Worm (Caenorhabditis elegans) whole organism, late embryonic: Measurements from ENCODE around the gene cyp-14A3.

Experiments
- C38D4.7 ChIP-seq: fragments of 200-800 bp; sonication (Bioruptor generic); optimal IDR thresholded peaks from 2 replicates; lab custom pipeline; 2018; ENCODE audit warnings: mild to moderate bottlenecking, missing genetic modification characterization, moderate library complexity, missing compliant biosample characterization
- K02D7.2 ChIP-seq: sonication (generic microtip); optimal IDR thresholded peaks from 2 replicates; lab custom pipeline; 2017; ENCODE audit warnings: mild to moderate bottlenecking, missing genetic modification characterization, missing compliant biosample characterization
- K09A11.1 ChIP-seq: sonication (generic microtip); optimal IDR thresholded peaks from 2 replicates; lab custom pipeline; 2017; ENCODE audit warnings: antibody characterized with exemption, mild to moderate bottlenecking, missing genetic modification characterization, missing compliant biosample characterization; ENCODE audit not compliant: insufficient read depth
- T23F11.4 ChIP-seq: fragments of 200-800 bp; sonication (Bioruptor generic); optimal IDR thresholded peaks from 2 replicates; lab custom pipeline; 2018; ENCODE audit warnings: mild to moderate bottlenecking, missing genetic modification characterization, missing compliant biosample characterization
- Y22D7AL.16 ChIP-seq: sonication (generic microtip); optimal IDR thresholded peaks from 2 replicates; lab custom pipeline; 2016; ENCODE audit warnings: missing genetic modification characterization, missing compliant biosample characterization
- ahr-1 ChIP-seq: sonication (generic microtip); optimal IDR thresholded peaks from 2 replicates; lab custom pipeline; 2016; ENCODE audit warnings: missing genetic modification characterization, missing compliant biosample characterization
- ceh-14 ChIP-seq: sonication (generic microtip); optimal IDR thresholded peaks from 2 replicates; lab custom pipeline; 2016; ENCODE audit warnings: missing genotype, missing genetic modification characterization, missing compliant biosample characterization
- ceh-18 ChIP-seq: sonication (generic microtip); optimal IDR thresholded peaks from 2 replicates; lab custom pipeline; 2016; ENCODE audit warnings: missing genetic modification characterization, missing compliant biosample characterization
- ceh-19 ChIP-seq: fragments of 200-800 bp; sonication (Bioruptor generic); optimal IDR thresholded peaks from 2 replicates; lab custom pipeline; 2018; ENCODE audit warnings: mild to moderate bottlenecking, missing genetic modification characterization, missing compliant biosample characterization
- ceh-2 ChIP-seq: sonication (generic microtip); optimal IDR thresholded peaks from 2 replicates; lab custom pipeline; 2016; ENCODE audit warnings: missing genotype, missing genetic modification characterization, missing compliant biosample characterization
- ceh-22 ChIP-seq: sonication (generic microtip); optimal IDR thresholded peaks from 2 replicates; lab custom pipeline; 2017; ENCODE audit warnings: missing biosample characterization, missing genetic modification characterization
- ceh-24 ChIP-seq: sonication (generic microtip); optimal IDR thresholded peaks from 2 replicates; lab custom pipeline; 2016; ENCODE audit warnings: mild to moderate bottlenecking, missing genetic modification characterization, missing compliant biosample characterization
- ceh-30 ChIP-seq: fragments of 150-350 bp; optimal IDR thresholded peaks from 2 replicates; lab custom pipeline; 2014; ENCODE audit warnings: missing biosample characterization, missing genetic modification characterization
- ceh-31 ChIP-seq: sonication (generic microtip); optimal IDR thresholded peaks from 2 replicates; lab custom pipeline; 2016; ENCODE audit warnings: missing genetic modification characterization, missing compliant biosample characterization
- ceh-48 ChIP-seq: sonication (generic microtip); optimal IDR thresholded peaks from 2 replicates; lab custom pipeline; 2016; ENCODE audit warnings: missing genetic modification characterization, inconsistent platforms, missing compliant biosample characterization
- ceh-6 ChIP-seq: fragments of 200-800 bp; sonication (Bioruptor generic); optimal IDR thresholded peaks from 2 replicates; lab custom pipeline; 2018; ENCODE audit warnings: mild to moderate bottlenecking, missing genetic modification characterization, missing compliant biosample characterization
- ceh-9 ChIP-seq: sonication (generic microtip); optimal IDR thresholded peaks from 2 replicates; lab custom pipeline; 2016; ENCODE audit warnings: mild to moderate bottlenecking, missing genetic modification characterization, inconsistent platforms, missing compliant biosample characterization
- dmd-4 ChIP-seq: sonication (generic microtip); optimal IDR thresholded peaks from 2 replicates; lab custom pipeline; 2016; ENCODE audit warnings: borderline replicate concordance, missing genetic modification characterization, missing compliant biosample characterization
- dve-1 ChIP-seq: sonication (generic microtip); optimal IDR thresholded peaks from 2 replicates; lab custom pipeline; 2017; ENCODE audit warnings: antibody characterized with exemption, mild to moderate bottlenecking, missing genetic modification characterization, missing compliant biosample characterization
- elt-4 ChIP-seq: sonication (generic microtip); optimal IDR thresholded peaks from 2 replicates; lab custom pipeline; 2016; ENCODE audit warnings: missing genetic modification characterization, missing compliant biosample characterization
- eyg-1 ChIP-seq: sonication (generic microtip); optimal IDR thresholded peaks from 2 replicates; lab custom pipeline; 2016; ENCODE audit warnings: missing genotype, missing genetic modification characterization, missing compliant biosample characterization
- fax-1 ChIP-seq: sonication (generic microtip); optimal IDR thresholded peaks from 2 replicates; lab custom pipeline; 2016; ENCODE audit warnings: missing genotype, missing genetic modification characterization, missing compliant biosample characterization
- fkh-10 ChIP-seq: fragments of 150-350 bp; optimal IDR thresholded peaks from 2 replicates; lab custom pipeline; 2014; ENCODE audit warnings: missing biosample characterization, missing genetic modification reagents, missing genetic modification characterization
- fkh-6 ChIP-seq: sonication (generic microtip); optimal IDR thresholded peaks from 2 replicates; lab custom pipeline; 2016; ENCODE audit warnings: missing genetic modification characterization, missing compliant biosample characterization
- hlh-13 ChIP-seq: fragments of 200-800 bp; sonication (Bioruptor generic); optimal IDR thresholded peaks from 2 replicates; lab custom pipeline; 2018; ENCODE audit warnings: mild to moderate bottlenecking, missing genetic modification characterization, missing compliant biosample characterization
- lin-11 ChIP-seq: fragments of 200-800 bp; sonication (Bioruptor generic); optimal IDR thresholded peaks from 2 replicates; lab custom pipeline; 2018; ENCODE audit warnings: mild to moderate bottlenecking, missing genetic modification characterization, missing compliant biosample characterization
- mec-3 ChIP-seq: sonication (generic microtip); optimal IDR thresholded peaks from 2 replicates; lab custom pipeline; 2016; ENCODE audit warnings: borderline replicate concordance, missing genetic modification characterization, missing compliant biosample characterization
- nhr-232 ChIP-seq: sonication (generic microtip); optimal IDR thresholded peaks from 2 replicates; lab custom pipeline; 2016; ENCODE audit warnings: missing genetic modification characterization, missing compliant biosample characterization
- npax-4 ChIP-seq: sonication (generic microtip); optimal IDR thresholded peaks from 2 replicates; lab custom pipeline; 2016; ENCODE audit warnings: missing genetic modification characterization, missing compliant biosample characterization
- odd-2 ChIP-seq: sonication (generic microtip); optimal IDR thresholded peaks from 2 replicates; lab custom pipeline; 2017; ENCODE audit warnings: antibody characterized with exemption, mild to moderate bottlenecking, missing genetic modification characterization, missing compliant biosample characterization
- pat-9 ChIP-seq: fragments of 200-800 bp; sonication (Bioruptor generic); optimal IDR thresholded peaks from 2 replicates; lab custom pipeline; 2018; ENCODE audit warnings: mild to moderate bottlenecking, missing genetic modification characterization, moderate library complexity, missing compliant biosample characterization
- rnt-1 ChIP-seq: sonication (generic microtip); optimal IDR thresholded peaks from 2 replicates; lab custom pipeline; 2016; ENCODE audit warnings: missing genetic modification characterization, missing compliant biosample characterization
- tbx-2 ChIP-seq: sonication (generic microtip); optimal IDR thresholded peaks from 2 replicates; lab custom pipeline; 2016; ENCODE audit warnings: missing genetic modification characterization, missing compliant biosample characterization
- tbx-7 ChIP-seq: sonication (generic microtip); optimal IDR thresholded peaks from 2 replicates; lab custom pipeline; 2016; ENCODE audit warnings: missing genotype, missing genetic modification characterization, missing compliant biosample characterization
- ttx-3 ChIP-seq: sonication (generic microtip); optimal IDR thresholded peaks from 2 replicates; lab custom pipeline; 2016; ENCODE audit warnings: missing genetic modification reagents, missing genetic modification characterization, missing compliant biosample characterization
- unc-3 ChIP-seq, 2 experiments: fragments of 200-800 bp in 1 of 2; sonication (Bioruptor generic) in 1 of 2; sonication (generic microtip) in 1 of 2; conservative IDR thresholded peaks in 1 of 2; optimal IDR thresholded peaks in 1 of 2; 2 replicates each; pipeline versions ENCODE4 v1.3.6 to Lab custom; 2016 to 2022; ENCODE audit warnings: missing compliant biosample characterization in 2 of 2, missing genetic modification characterization in 2 of 2, missing genetic modification reagents in 1 of 2

cyp-14A3 gene

DNA sequence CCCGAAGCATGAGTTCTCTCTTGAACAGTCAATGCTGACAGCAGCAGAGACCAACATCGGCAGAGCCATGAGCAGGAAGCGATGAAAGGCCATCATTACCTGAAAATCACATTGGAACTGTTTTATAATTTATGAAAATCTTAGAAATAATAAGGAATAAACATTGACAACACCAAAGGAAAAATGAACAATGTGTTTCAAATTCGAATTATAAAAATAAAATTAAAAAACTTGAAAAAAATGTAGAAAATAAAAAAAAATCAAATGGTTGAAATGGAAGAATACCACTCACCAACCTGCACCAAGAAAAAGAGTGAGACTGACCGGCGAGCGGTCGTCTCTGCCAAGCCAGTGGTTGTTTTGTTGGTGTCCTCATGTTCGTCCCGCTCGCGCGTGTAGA lies 16.5 kb upstream of the cyp-14A3 start, which contains the start of gene R04D3.3:
Gene R04D3.3 (minus strand): TSS at position 101 of the 400 bp plus-strand sequence.
- TF ChIP-seq K02D7.2 (tag; lab: Kevin White, UChicago) = no peak
- no peak for TF ChIP-seq ceh-48 (tag; lab: Kevin White, UChicago)
- TF ChIP-seq pat-9 (tag; lab: Kevin White, UChicago) = no peak
- TF ChIP-seq nhr-232 (tag; lab: Kevin White, UChicago) = no peak
- no peak for TF ChIP-seq odd-2 (tag; lab: Kevin White, UChicago)
- TF ChIP-seq ceh-30 (tag; lab: Kevin White, UChicago) = no peak
- TF ChIP-seq ceh-18 (tag; lab: Kevin White, UChicago) = no peak
- no peak for TF ChIP-seq ceh-6 (GFP tag; lab: Kevin White, UChicago)
- TF ChIP-seq ceh-19 (GFP tag; lab: Kevin White, UChicago) = no peak
- no peak for TF ChIP-seq ceh-9 (tag; lab: Kevin White, UChicago)

DNA sequence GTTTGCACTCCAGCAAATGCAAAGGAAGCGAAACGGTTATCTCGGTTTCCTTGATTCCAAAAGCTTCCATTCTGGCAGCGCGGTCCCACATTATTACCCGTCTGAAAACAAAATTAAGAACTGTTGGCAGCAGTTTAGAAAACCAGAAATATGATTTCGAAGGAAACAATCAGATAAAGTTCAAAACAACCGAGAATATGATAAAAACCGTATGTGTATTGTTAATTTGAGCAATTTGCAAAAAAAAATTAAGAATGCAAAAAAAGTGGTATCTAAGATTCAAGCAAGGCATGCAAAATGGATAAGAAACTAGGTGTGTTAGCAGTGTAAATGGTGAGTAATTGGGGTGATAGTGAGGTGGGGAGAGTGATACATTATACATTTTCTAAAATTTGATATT lies 14.7 kb upstream of the cyp-14A3 start, which contains the start of gene R04D3.4:
Gene R04D3.4 (minus strand): TSS at position 101 of the 400 bp plus-strand sequence.
- TF ChIP-seq elt-4 (tag; lab: Kevin White, UChicago) (no peak), ceh-31 (tag; lab: Kevin White, UChicago) (no peak), ceh-18 (tag; lab: Kevin White, UChicago) (no peak), npax-4 (tag; lab: Kevin White, UChicago) (no peak), tbx-2 (tag; lab: Kevin White, UChicago) (no peak), fax-1 (tag; lab: Kevin White, UChicago) (no peak), dmd-4 (tag; lab: Kevin White, UChicago) (no peak), dve-1 (tag; lab: Kevin White, UChicago) (no peak), eyg-1 (tag; lab: Kevin White, UChicago) (no peak), ttx-3 (tag; lab: Kevin White, UChicago) (no peak), Y22D7AL.16 (tag; lab: Kevin White, UChicago) (no peak), ahr-1 (tag; lab: Kevin White, UChicago) (no peak), unc-3 (GFP tag; conservative IDR thresholded peaks at IDR 0.05; lab: Robert Waterston, UW) (no peak), unc-3 (tag; optimal IDR thresholded peaks at IDR 0.05; lab: Kevin White, UChicago) (no peak), mec-3 (tag; lab: Kevin White, UChicago) (no peak)

ce11 chrX:13286533-13286932 lies 12.5 kb upstream of the cyp-14A3 start, which contains the start of gene R04D3.2:
TSS of gene R04D3.2 (minus strand) at chrX:13286633.
- TF ChIP-seq ceh-14 (tag; lab: Kevin White, UChicago) = no peak
- no peak for TF ChIP-seq hlh-13 (GFP tag; lab: Kevin White, UChicago)
- TF ChIP-seq ceh-30 (tag; lab: Kevin White, UChicago) = no peak
- TF ChIP-seq T23F11.4 (GFP tag; lab: Kevin White, UChicago) = no peak
- TF ChIP-seq rnt-1 = no peak
- no peak for TF ChIP-seq fkh-6 (tag; lab: Kevin White, UChicago)
- no peak for TF ChIP-seq ceh-24
- TF ChIP-seq ceh-19 (GFP tag; lab: Kevin White, UChicago) = no peak
- no peak for TF ChIP-seq npax-4 (tag; lab: Kevin White, UChicago)
- TF ChIP-seq C38D4.7 = no peak
- no peak for TF ChIP-seq ceh-2 (tag; lab: Kevin White, UChicago)
- no peak for TF ChIP-seq ceh-9 (tag; lab: Kevin White, UChicago)
- TF ChIP-seq fkh-10 = no peak
- TF ChIP-seq tbx-7 (tag; lab: Kevin White, UChicago) = no peak
- no peak for TF ChIP-seq ceh-18 (tag; lab: Kevin White, UChicago)
- TF ChIP-seq lin-11 (tag; lab: Kevin White, UChicago) = no peak
- no peak for TF ChIP-seq ceh-22
- TF ChIP-seq pat-9 (tag; lab: Kevin White, UChicago) = no peak
- TF ChIP-seq ttx-3 (tag; lab: Kevin White, UChicago) = no peak
- TF ChIP-seq K09A11.1 (tag; lab: Kevin White, UChicago) = no peak
